Worm (Caenorhabditis elegans): ENCODE data around the gene clec-230.
"Not testable (repeated sequence)": the region's sequence is repeated elsewhere in the genome, so short reads cannot be mapped to it uniquely, and the experiment has no call there.

The clec-230 gene

ce11 chrV:15379817-15380216, 30.9 kb upstream of the clec-230 start, which contains the start of gene srh-251:
TSS of gene srh-251 (minus strand) at chrV:15379917.
- TF ChIP-seq ztf-23 (GFP tag; IDR thresholded peaks at IDR 0.05) (no peak), flt-1 (GFP tag; IDR thresholded peaks at IDR 0.05) (no peak), cog-1 (tag; optimal IDR thresholded peaks at IDR 0.05) (no peak), ztf-29 (GFP tag; IDR thresholded peaks at IDR 0.05) (no peak), ref-1 (GFP tag; conservative IDR thresholded peaks at IDR 0.05) (no peak), med-1 (GFP tag; optimal IDR thresholded peaks at IDR 0.05; ENCODE audit: insufficient read depth) (no peak), klf-2 (GFP tag; conservative IDR thresholded peaks at IDR 0.05) (no peak), T22C8.4 (GFP tag; IDR thresholded peaks at IDR 0.05) (no peak)

ce11 chrV:15377903-15378302, 29.0 kb upstream of the clec-230 start, which contains the start of gene srh-122:
TSS of gene srh-122 (minus strand) at chrV:15378003.
- TF ChIP-seq ref-1 (GFP tag; conservative IDR thresholded peaks at IDR 0.05) (no peak), tab-1 (GFP tag; IDR thresholded peaks at IDR 0.05) (no peak), T22C8.4 (GFP tag; IDR thresholded peaks at IDR 0.05) (no peak), flt-1 (GFP tag; IDR thresholded peaks at IDR 0.05) (no peak), ztf-23 (GFP tag; IDR thresholded peaks at IDR 0.05) (no peak), med-1 (GFP tag; optimal IDR thresholded peaks at IDR 0.05; ENCODE audit: insufficient read depth) (no peak), ztf-29 (GFP tag; IDR thresholded peaks at IDR 0.05) (no peak), cog-1 (tag; optimal IDR thresholded peaks at IDR 0.05) (no peak), klf-2 (GFP tag; conservative IDR thresholded peaks at IDR 0.05) (no peak)

ce11 chrV:15376223-15376622, 27.3 kb upstream of the clec-230 start, which contains the start of gene srh-52:
TSS of gene srh-52 (minus strand) at chrV:15376323.
- TF ChIP-seq ref-1 (GFP tag; conservative IDR thresholded peaks at IDR 0.05) (no peak), flt-1 (GFP tag; IDR thresholded peaks at IDR 0.05) (no peak), klf-2 (GFP tag; conservative IDR thresholded peaks at IDR 0.05) (no peak), T22C8.4 (GFP tag; IDR thresholded peaks at IDR 0.05) (no peak), cog-1 (tag; optimal IDR thresholded peaks at IDR 0.05) (no peak), med-1 (GFP tag; optimal IDR thresholded peaks at IDR 0.05; ENCODE audit: insufficient read depth) (no peak), ztf-23 (GFP tag; IDR thresholded peaks at IDR 0.05) (no peak), ztf-29 (GFP tag; IDR thresholded peaks at IDR 0.05) (no peak), tab-1 (GFP tag; IDR thresholded peaks at IDR 0.05) (no peak)

ce11 chrV:15369707-15370106, 20.8 kb upstream of the clec-230 start, which contains the start of gene nhr-269:
TSS of gene nhr-269 (minus strand) at chrV:15369807.
- no peak for TF ChIP-seq ztf-23 (GFP tag; IDR thresholded peaks at IDR 0.05)
- no peak for TF ChIP-seq T22C8.4 (GFP tag; IDR thresholded peaks at IDR 0.05)
- TF ChIP-seq ref-1 (GFP tag; conservative IDR thresholded peaks at IDR 0.05), result no peak
- TF ChIP-seq ztf-29 (GFP tag; IDR thresholded peaks at IDR 0.05), result no peak
- TF ChIP-seq flt-1 (GFP tag; IDR thresholded peaks at IDR 0.05), result no peak
- no peak for TF ChIP-seq klf-2 (GFP tag; conservative IDR thresholded peaks at IDR 0.05)
- no peak for TF ChIP-seq cog-1 (tag; optimal IDR thresholded peaks at IDR 0.05)
- no peak for TF ChIP-seq tab-1 (GFP tag; IDR thresholded peaks at IDR 0.05)

- TF ChIP-seq T22C8.4 (GFP tag; IDR thresholded peaks at IDR 0.05), result no peak
- no peak for TF ChIP-seq med-1 (GFP tag; optimal IDR thresholded peaks at IDR 0.05; ENCODE audit: insufficient read depth)
- no peak for TF ChIP-seq flt-1 (GFP tag; IDR thresholded peaks at IDR 0.05)
- no peak for TF ChIP-seq ztf-23 (GFP tag; IDR thresholded peaks at IDR 0.05)
- no peak for TF ChIP-seq tab-1 (GFP tag; IDR thresholded peaks at IDR 0.05)
- no peak for TF ChIP-seq cog-1 (tag; optimal IDR thresholded peaks at IDR 0.05)
- no peak for TF ChIP-seq ztf-29 (GFP tag; IDR thresholded peaks at IDR 0.05)
- no peak for TF ChIP-seq ref-1 (GFP tag; conservative IDR thresholded peaks at IDR 0.05)
- no peak for TF ChIP-seq klf-2 (GFP tag; conservative IDR thresholded peaks at IDR 0.05)
Measured at ce11 chrV:15367770-15368169, 18.8 kb upstream of the clec-230 start.

- not testable (repeated sequence) for TF ChIP-seq med-1 (GFP tag; optimal IDR thresholded peaks at IDR 0.05; ENCODE audit: insufficient read depth); klf-2 (GFP tag; conservative IDR thresholded peaks at IDR 0.05); flt-1 (GFP tag; IDR thresholded peaks at IDR 0.05)
Measured at ce11 chrV:15361412-15361811, 12.5 kb upstream of the clec-230 start, which contains the start of gene ech-1.1. TSS of gene ech-1.1 (minus strand) at chrV:15361512.

ce11 chrV:15354648-15355047, 5.7 kb upstream of the clec-230 start, which contains the start of gene C29F3.7:
TSS of gene C29F3.7 (plus strand) at chrV:15354901.
- TF ChIP-seq ref-1 (GFP tag; conservative IDR thresholded peaks at IDR 0.05), result no peak
- TF ChIP-seq T22C8.4 (GFP tag; IDR thresholded peaks at IDR 0.05), result no peak
- TF ChIP-seq med-1 (GFP tag; optimal IDR thresholded peaks at IDR 0.05; ENCODE audit: insufficient read depth), result no peak
- no peak for TF ChIP-seq cog-1 (tag; optimal IDR thresholded peaks at IDR 0.05)
- TF ChIP-seq klf-2 (GFP tag; conservative IDR thresholded peaks at IDR 0.05), result no peak
- no peak for TF ChIP-seq ztf-23 (GFP tag; IDR thresholded peaks at IDR 0.05)
- no peak for TF ChIP-seq tab-1 (GFP tag; IDR thresholded peaks at IDR 0.05)
- no peak for TF ChIP-seq ztf-29 (GFP tag; IDR thresholded peaks at IDR 0.05)
- TF ChIP-seq flt-1 (GFP tag; IDR thresholded peaks at IDR 0.05), result no peak

ce11 chrV:15352376-15352775, 3.4 kb upstream of the clec-230 start, which contains the start of gene srx-58:
TSS of gene srx-58 (plus strand) at chrV:15352676.
- no peak for TF ChIP-seq klf-2 (GFP tag; conservative IDR thresholded peaks at IDR 0.05)
- TF ChIP-seq flt-1 (GFP tag; IDR thresholded peaks at IDR 0.05), result no peak
- no peak for TF ChIP-seq ztf-23 (GFP tag; IDR thresholded peaks at IDR 0.05)
- TF ChIP-seq cog-1 (tag; optimal IDR thresholded peaks at IDR 0.05), result no peak
- no peak for TF ChIP-seq ref-1 (GFP tag; conservative IDR thresholded peaks at IDR 0.05)
- no peak for TF ChIP-seq med-1 (GFP tag; optimal IDR thresholded peaks at IDR 0.05; ENCODE audit: insufficient read depth)
- no peak for TF ChIP-seq tab-1 (GFP tag; IDR thresholded peaks at IDR 0.05)
- no peak for TF ChIP-seq ztf-29 (GFP tag; IDR thresholded peaks at IDR 0.05)
- TF ChIP-seq T22C8.4 (GFP tag; IDR thresholded peaks at IDR 0.05), result no peak

- TF ChIP-seq ztf-23 (GFP tag; IDR thresholded peaks at IDR 0.05) (no peak), klf-2 (GFP tag; conservative IDR thresholded peaks at IDR 0.05) (no peak), ref-1 (GFP tag; conservative IDR thresholded peaks at IDR 0.05) (no peak), cog-1 (tag; optimal IDR thresholded peaks at IDR 0.05) (no peak), ztf-29 (GFP tag; IDR thresholded peaks at IDR 0.05) (no peak), tab-1 (GFP tag; IDR thresholded peaks at IDR 0.05) (no peak), flt-1 (GFP tag; IDR thresholded peaks at IDR 0.05) (no peak), med-1 (GFP tag; optimal IDR thresholded peaks at IDR 0.05; ENCODE audit: insufficient read depth) (no peak), T22C8.4 (GFP tag; IDR thresholded peaks at IDR 0.05) (no peak)
Measured at ce11 chrV:15350615-15351014, 1.7 kb upstream of the clec-230 start, which contains the start of gene clec-231. TSS of gene clec-231 (minus strand) at chrV:15350715.
